Worm (Caenorhabditis elegans): ENCODE results near the gene clec-207.

clec-207 gene

DNA sequence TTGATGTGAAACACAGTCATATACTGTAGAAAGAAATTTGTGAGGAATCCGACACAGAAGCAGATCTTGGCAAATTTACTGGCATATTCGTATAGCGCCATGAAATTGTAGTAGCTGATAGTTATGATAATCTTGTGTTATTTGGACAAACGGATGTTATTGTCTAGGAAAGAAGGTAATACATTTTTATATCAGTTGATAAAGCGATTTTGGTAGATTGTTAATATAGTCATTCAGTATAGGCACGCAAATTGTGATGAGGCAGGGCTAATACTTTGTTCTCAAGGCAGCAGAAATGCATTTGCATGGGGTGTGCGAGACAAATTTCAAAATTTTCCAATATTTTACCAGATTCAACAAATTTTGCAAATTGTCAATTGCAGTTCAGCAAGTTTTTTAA lies 50.2 kb downstream of the clec-207 start, which contains the start of gene str-52:
Gene str-52 (minus strand): TSS at position 101 of the 400 bp plus-strand sequence.
- no peak for TF ChIP-seq efl-1 (optimal IDR thresholded peaks at IDR 0.05)
- peak in 1 of 2 experiments; percentile 28 for TF ChIP-seq efl-1 (GFP tag; optimal IDR thresholded peaks at IDR 0.05 in 1 of 2)
- no peak for TF ChIP-seq mab-9 (GFP tag; IDR thresholded peaks at IDR 0.05)
- TF ChIP-seq mef-2 (tag; optimal IDR thresholded peaks at IDR 0.05): no peak
- no peak for TF ChIP-seq ces-1 (GFP tag; optimal IDR thresholded peaks at IDR 0.05)
- TF ChIP-seq sup-37 (GFP tag; optimal IDR thresholded peaks at IDR 0.05): no peak

- TF ChIP-seq hlh-4 (tag; optimal IDR thresholded peaks at IDR 0.05) (no peak), elt-3 (tag; optimal IDR thresholded peaks at IDR 0.05) (peak in 1 of 6 experiments; percentile 3)
Measured at ce11 chrV:2146795-2147194, 50.9 kb downstream of the clec-207 start, which contains the start of gene srbc-20. Gene srbc-20 (plus strand): TSS chrV:2147095.

All from whole organism, L1 larva.